Fruit fly (Drosophila melanogaster): ENCODE results near the gene CG44194.
A peak's percentile ranks its signal among the peaks of the same experiment; 100 is the strongest.

CG44194 gene

dm6 chr3R:13012351-13012750 is 14.8 kb upstream of the CG44194 start (continued):
- TF ChIP-seq CG32772 (GFP tag; IDR thresholded peaks at IDR 0.05) (peak; percentile 72), Trl (optimal IDR thresholded peaks at IDR 0.05) (peak; percentile 51 to 75), Trl (GFP tag; optimal IDR thresholded peaks at IDR 0.05) (peak; percentile 16), CG1603 (tag; optimal IDR thresholded peaks at IDR 0.05) (peak; percentile 72), en (GFP tag; optimal IDR thresholded peaks at IDR 0.05) (no peak), tup (GFP tag; optimal IDR thresholded peaks at IDR 0.05) (peak; percentile 22), z (GFP tag; IDR thresholded peaks at IDR 0.05) (no peak), odd (GFP tag; optimal IDR thresholded peaks at IDR 0.05) (peak; percentile 7), Hr3 (GFP tag; optimal IDR thresholded peaks at IDR 0.05) (peak; percentile 46), CG2712 (tag; optimal IDR thresholded peaks at IDR 0.05) (peak; percentile 36), Sry-δ (GFP tag; optimal IDR thresholded peaks at IDR 0.05) (peak; percentile 30), CG7987 (GFP tag; optimal IDR thresholded peaks at IDR 0.05) (peak; percentile 64), run (tag; optimal IDR thresholded peaks at IDR 0.05) (no peak), Lpt (GFP tag; optimal IDR thresholded peaks at IDR 0.05) (no peak), ken (GFP tag; IDR thresholded peaks at IDR 0.05) (peak; percentile 80), Awh (GFP tag; IDR thresholded peaks at IDR 0.05) (peak; percentile 78), crol (GFP tag; IDR thresholded peaks at IDR 0.05) (peak; percentile 96), tin (GFP tag; optimal IDR thresholded peaks at IDR 0.05) (peak; percentile 63), CG3407 (GFP tag; optimal IDR thresholded peaks at IDR 0.05) (no peak), CG9609 (GFP tag; optimal IDR thresholded peaks at IDR 0.05) (peak; percentile 49), maf-S (GFP tag; optimal IDR thresholded peaks at IDR 0.05) (peak; percentile 64), H2.0 (GFP tag; IDR thresholded peaks at IDR 0.05) (peak; percentile 60), dimm (GFP tag; IDR thresholded peaks at IDR 0.05) (0 out of 2 replicates have a peak, but pooled peaks have one; percentile 16), CG10959 (GFP tag; IDR thresholded peaks at IDR 0.05) (no peak), Sin3A (optimal IDR thresholded peaks at IDR 0.05) (no peak), CG16815 (GFP tag; optimal IDR thresholded peaks at IDR 0.05) (peak; percentile 29), ara (GFP tag; IDR thresholded peaks at IDR 0.05) (peak; percentile 62; the same call in 1 of the 2 replicates), pb (GFP tag; optimal IDR thresholded peaks at IDR 0.05) (peak; percentile 14), HmgZ (tag; optimal IDR thresholded peaks at IDR 0.05) (no peak), toy (GFP tag; IDR thresholded peaks at IDR 0.05) (0 out of 2 replicates have a peak, but pooled peaks have one; percentile 13), ham (GFP tag; IDR thresholded peaks at IDR 0.05) (no peak), chif (GFP tag; optimal IDR thresholded peaks at IDR 0.05) (peak; percentile 58 to 62), her (GFP tag; optimal IDR thresholded peaks at IDR 0.05) (peak; percentile 20), CG10321 (GFP tag; IDR thresholded peaks at IDR 0.05) (peak; percentile 75), CHES-1-like (GFP tag; optimal IDR thresholded peaks at IDR 0.05) (peak; percentile 66), Elba2 (GFP tag; optimal IDR thresholded peaks at IDR 0.05) (no peak), dm (GFP tag; optimal IDR thresholded peaks at IDR 0.05) (peak; percentile 80), sima (GFP tag; optimal IDR thresholded peaks at IDR 0.05) (no peak), jigr1 (GFP tag; IDR thresholded peaks at IDR 0.05) (no peak), vnd (GFP tag; IDR thresholded peaks at IDR 0.05; ENCODE audit: partially characterized antibody) (no peak), cad (GFP tag; optimal IDR thresholded peaks at IDR 0.05) (no peak), CG12236 (GFP tag; optimal IDR thresholded peaks at IDR 0.05) (no peak), Fer2 (tag; optimal IDR thresholded peaks at IDR 0.05) (no peak), CG30403 (GFP tag; optimal IDR thresholded peaks at IDR 0.05) (peak; percentile 75), CG2202 (tag; optimal IDR thresholded peaks at IDR 0.05) (peak; percentile 28), Asciz (GFP tag; optimal IDR thresholded peaks at IDR 0.05) (no peak), tll (GFP tag; optimal IDR thresholded peaks at IDR 0.05) (peak in 1 of 2 experiments; percentile 55), Gug (GFP tag; IDR thresholded peaks at IDR 0.05) (peak; percentile 65; the same call in 3 of the 4 replicates), NFAT (GFP tag; IDR thresholded peaks at IDR 0.05) (peak; percentile 58), CG2889 (GFP tag; IDR thresholded peaks at IDR 0.05) (peak; percentile 51; the same call in 1 of the 3 replicates), cato (GFP tag; optimal IDR thresholded peaks at IDR 0.05; ENCODE audit: borderline replicate concordance) (no peak), fru (optimal IDR thresholded peaks at IDR 0.05) (no peak), CG7928 (GFP tag; optimal IDR thresholded peaks at IDR 0.05) (no peak)

All from whole organism, embryonic.